Worm (Caenorhabditis elegans) whole organism, mixed stage, embryonic: ENCODE data around the gene K09E9.3.

Experiments used
- M03D4.4 ChIP-seq: sonication (generic microtip); optimal IDR thresholded peaks from 2 replicates; lab custom pipeline; 2017; ENCODE audit warnings: mild to moderate bottlenecking, missing genetic modification characterization, missing compliant biosample characterization
- bed-3 ChIP-seq: fragments of 200-800 bp; sonication (Bioruptor generic); optimal IDR thresholded peaks from 3 replicates; lab custom pipeline; 2018; ENCODE audit warnings: mild to moderate bottlenecking, missing genetic modification characterization, moderate library complexity, missing compliant biosample characterization
- blmp-1 ChIP-seq: fragments of 150-350 bp; optimal IDR thresholded peaks from 2 replicates; lab custom pipeline; 2014; ENCODE audit warnings: missing biosample characterization, missing genetic modification characterization
- ceh-39 ChIP-seq: fragments of 150-350 bp; optimal IDR thresholded peaks from 2 replicates; lab custom pipeline; 2014; ENCODE audit warnings: missing biosample characterization, missing genetic modification characterization
- ceh-43 ChIP-seq: fragments of 200-800 bp; sonication (Bioruptor generic); optimal IDR thresholded peaks from 2 replicates; lab custom pipeline; 2018; ENCODE audit warnings: mild to moderate bottlenecking, missing genetic modification characterization, moderate library complexity, missing compliant biosample characterization
- ceh-83 ChIP-seq: fragments of 200-800 bp; sonication (Bioruptor generic); optimal IDR thresholded peaks from 2 replicates; lab custom pipeline; 2018; ENCODE audit warnings: mild to moderate bottlenecking, missing genetic modification characterization, missing compliant biosample characterization
- ces-1 ChIP-seq: fragments of 150-350 bp; optimal IDR thresholded peaks from 2 replicates; lab custom pipeline; 2014; ENCODE audit warnings: missing biosample characterization, missing genetic modification reagents, missing genetic modification characterization
- cnd-1 ChIP-seq: fragments of 200-800 bp; sonication (Bioruptor generic); optimal IDR thresholded peaks from 2 replicates; lab custom pipeline; 2018; ENCODE audit warnings: mild to moderate bottlenecking, missing genetic modification characterization, missing compliant biosample characterization
- drap-1 ChIP-seq: fragments of 200-800 bp; sonication (Bioruptor generic); optimal IDR thresholded peaks from 3 replicates; lab custom pipeline; 2018; ENCODE audit warnings: mild to moderate bottlenecking, missing genetic modification characterization, missing compliant biosample characterization
- elt-1 ChIP-seq: sonication (generic microtip); optimal IDR thresholded peaks from 2 replicates; lab custom pipeline; 2017; ENCODE audit warnings: missing genetic modification characterization, mild to moderate bottlenecking, missing compliant biosample characterization, antibody characterized with exemption, moderate library complexity, borderline replicate concordance; ENCODE audit not compliant: insufficient read depth
- elt-3 ChIP-seq: fragments of 150-350 bp; optimal IDR thresholded peaks from 2 replicates; lab custom pipeline; 2014; ENCODE audit warnings: missing biosample characterization, missing genetic modification characterization
- flh-1 ChIP-seq: fragments of 200-800 bp; sonication (Bioruptor generic); optimal IDR thresholded peaks from 2 replicates; lab custom pipeline; 2018; ENCODE audit warnings: mild to moderate bottlenecking, missing genetic modification characterization, moderate library complexity, missing compliant biosample characterization
- ham-2 ChIP-seq: fragments of 200-800 bp; sonication (Bioruptor generic); optimal IDR thresholded peaks from 2 replicates; lab custom pipeline; 2018; ENCODE audit warnings: mild to moderate bottlenecking, missing genetic modification characterization, missing compliant biosample characterization
- hlh-1 ChIP-seq: fragments of 150-350 bp; optimal IDR thresholded peaks from 2 replicates; lab custom pipeline; 2014; ENCODE audit warnings: missing biosample characterization, missing genetic modification reagents, missing genetic modification characterization
- lin-13 ChIP-seq: fragments of 150-350 bp; optimal IDR thresholded peaks from 2 replicates; lab custom pipeline; 2014; ENCODE audit warnings: missing biosample characterization, missing genetic modification characterization
- lin-32 ChIP-seq: fragments of 200-800 bp; sonication (Bioruptor generic); optimal IDR thresholded peaks from 2 replicates; lab custom pipeline; 2018; ENCODE audit warnings: mild to moderate bottlenecking, missing genetic modification characterization, missing compliant biosample characterization
- lsy-2 ChIP-seq: fragments of 150-350 bp; optimal IDR thresholded peaks from 2 replicates; lab custom pipeline; 2014; ENCODE audit warnings: missing biosample characterization, missing genetic modification characterization
- mab-5 ChIP-seq: fragments of 150-350 bp; optimal IDR thresholded peaks from 2 replicates; lab custom pipeline; 2014; ENCODE audit warnings: missing biosample characterization, missing genetic modification characterization
- mep-1 ChIP-seq: fragments of 150-350 bp; optimal IDR thresholded peaks from 2 replicates; lab custom pipeline; 2017; ENCODE audit warnings: missing biosample characterization, missing genetic modification reagents, missing genetic modification characterization, inconsistent platforms
- mls-2 ChIP-seq: sonication (generic microtip); optimal IDR thresholded peaks from 2 replicates; lab custom pipeline; 2016; ENCODE audit warnings: mild to moderate bottlenecking, missing genetic modification characterization, moderate library complexity, missing compliant biosample characterization
- nhr-12 ChIP-seq: fragments of 150-350 bp; optimal IDR thresholded peaks from 2 replicates; lab custom pipeline; 2014; ENCODE audit warnings: missing biosample characterization, missing genetic modification characterization
- nhr-2 ChIP-seq: fragments of 150-350 bp; optimal IDR thresholded peaks from 2 replicates; lab custom pipeline; 2014; ENCODE audit warnings: missing biosample characterization, missing genetic modification characterization
- nhr-237 ChIP-seq: fragments of 150-350 bp; optimal IDR thresholded peaks from 2 replicates; lab custom pipeline; 2014; ENCODE audit warnings: missing biosample characterization, missing genetic modification characterization
- nhr-28 ChIP-seq: fragments of 150-350 bp; optimal IDR thresholded peaks from 2 replicates; lab custom pipeline; 2014; ENCODE audit warnings: missing biosample characterization, missing genetic modification characterization
- nhr-76 ChIP-seq: sonication (generic microtip); optimal IDR thresholded peaks from 2 replicates; lab custom pipeline; 2017; ENCODE audit warnings: missing biosample characterization, missing genetic modification characterization
- pha-4 ChIP-seq: fragments of 150-350 bp; optimal IDR thresholded peaks from 2 replicates; lab custom pipeline; 2018; ENCODE audit warnings: missing biosample characterization, missing genetic modification reagents, missing genetic modification characterization
- sem-2 ChIP-seq: fragments of 200-800 bp; sonication (Bioruptor generic); optimal IDR thresholded peaks from 2 replicates; lab custom pipeline; 2018; ENCODE audit warnings: mild to moderate bottlenecking, missing genetic modification characterization, missing compliant biosample characterization
- sptf-1 ChIP-seq: sonication (generic microtip); optimal IDR thresholded peaks from 2 replicates; lab custom pipeline; 2017; ENCODE audit warnings: mild to moderate bottlenecking, missing genetic modification characterization, moderate library complexity, missing compliant biosample characterization
- tbx-8 ChIP-seq: fragments of 200-800 bp; sonication (Bioruptor generic); optimal IDR thresholded peaks from 2 replicates; lab custom pipeline; 2018; ENCODE audit warnings: mild to moderate bottlenecking, missing genetic modification characterization, moderate library complexity, missing compliant biosample characterization
- unc-120 ChIP-seq: sonication (generic microtip); optimal IDR thresholded peaks from 2 replicates; lab custom pipeline; 2017; ENCODE audit warnings: missing genetic modification characterization, missing compliant biosample characterization; ENCODE audit not compliant: poor library complexity, severe bottlenecking
- unc-39 ChIP-seq: fragments of 150-350 bp; optimal IDR thresholded peaks from 2 replicates; lab custom pipeline; 2014; ENCODE audit warnings: missing biosample characterization, missing genetic modification characterization
- unc-62 ChIP-seq: fragments of 150-350 bp; optimal IDR thresholded peaks from 2 replicates; lab custom pipeline; 2014; ENCODE audit warnings: missing biosample characterization, missing genetic modification reagents, missing genetic modification characterization
- zip-8 ChIP-seq: fragments of 150-350 bp; optimal IDR thresholded peaks from 2 replicates; lab custom pipeline; 2014; ENCODE audit warnings: missing biosample characterization, missing genetic modification characterization
- ztf-11 ChIP-seq: fragments of 150-350 bp; optimal IDR thresholded peaks from 2 replicates; lab custom pipeline; 2014; ENCODE audit warnings: missing biosample characterization, missing genetic modification characterization

The K09E9.3 gene

ce11 chrX:15647276-15647675 lies 33.7 kb upstream of the K09E9.3 start, which contains the start of gene F59D12.5:
F59D12.5 (minus strand) TSS chrX:15647369.
- TF ChIP-seq ztf-11 (tag; lab: Kevin White, UChicago) = no peak
- TF ChIP-seq lsy-2 (tag; lab: Kevin White, UChicago) = no peak
- no peak for TF ChIP-seq ceh-83 (GFP tag; lab: Kevin White, UChicago)
- no peak for TF ChIP-seq nhr-76 (tag; lab: Kevin White, UChicago)
- TF ChIP-seq sptf-1 (tag; lab: Kevin White, UChicago) = no peak
- no peak for TF ChIP-seq sem-2 (GFP tag; lab: Kevin White, UChicago)
- no peak for TF ChIP-seq unc-62 (GFP tag; lab: Kevin White, UChicago)
- no peak for TF ChIP-seq unc-120 (tag; lab: Kevin White, UChicago)
- no peak for TF ChIP-seq nhr-237 (tag; lab: Kevin White, UChicago)
- TF ChIP-seq ceh-39 (tag; lab: Kevin White, UChicago) = no peak
- TF ChIP-seq elt-3 = no peak
- no peak for TF ChIP-seq lin-32
- no peak for TF ChIP-seq nhr-2 (tag; lab: Kevin White, UChicago)
- TF ChIP-seq lin-13 (tag; lab: Kevin White, UChicago) = no peak
- no peak for TF ChIP-seq tbx-8 (GFP tag; lab: Kevin White, UChicago)
- no peak for TF ChIP-seq ceh-43 (GFP tag; lab: Kevin White, UChicago)
- no peak for TF ChIP-seq ces-1 (GFP tag; lab: Kevin White, UChicago)
- TF ChIP-seq ham-2 (GFP tag; lab: Kevin White, UChicago) = no peak
- TF ChIP-seq flh-1 (GFP tag; lab: Kevin White, UChicago) = no peak
- TF ChIP-seq elt-1 (tag; lab: Kevin White, UChicago) = no peak

- TF ChIP-seq pha-4 (tag; lab: Kevin White, UChicago) = no peak
- TF ChIP-seq nhr-76 (tag; lab: Kevin White, UChicago) = no peak
- TF ChIP-seq ceh-39 (tag; lab: Kevin White, UChicago) = no peak
- TF ChIP-seq nhr-12 (tag; lab: Kevin White, UChicago) = no peak
- no peak for TF ChIP-seq unc-120 (tag; lab: Kevin White, UChicago)
- TF ChIP-seq zip-8 (tag; lab: Kevin White, UChicago) = no peak
Observed at ce11 chrX:15642638-15643037, 29.0 kb upstream of the K09E9.3 start, which contains the start of gene H08J19.1. H08J19.1 (plus strand) TSS chrX:15642938.

- TF ChIP-seq mep-1 (tag; lab: Kevin White, UChicago) (no peak), nhr-12 (tag; lab: Kevin White, UChicago) (no peak), nhr-76 (tag; lab: Kevin White, UChicago) (no peak), bed-3 (GFP tag; lab: Kevin White, UChicago) (no peak), ceh-43 (GFP tag; lab: Kevin White, UChicago) (no peak), zip-8 (tag; lab: Kevin White, UChicago) (no peak), hlh-1 (tag; lab: Kevin White, UChicago) (no peak), drap-1 (GFP tag; lab: Kevin White, UChicago) (no peak), mls-2 (no peak), unc-39 (tag; lab: Kevin White, UChicago) (no peak), nhr-237 (tag; lab: Kevin White, UChicago) (no peak), lsy-2 (tag; lab: Kevin White, UChicago) (no peak), elt-3 (no peak), ham-2 (GFP tag; lab: Kevin White, UChicago) (no peak), M03D4.4 (tag; lab: Kevin White, UChicago) (no peak), ztf-11 (tag; lab: Kevin White, UChicago) (no peak)
Observed at ce11 chrX:15641380-15641779, 27.8 kb upstream of the K09E9.3 start.

ce11 chrX:15640603-15641002 lies 27.0 kb upstream of the K09E9.3 start, which contains the start of gene K09E9.7:
K09E9.7 (plus strand) TSS chrX:15640903.
- TF ChIP-seq nhr-28 (tag; lab: Kevin White, UChicago) (no peak), zip-8 (tag; lab: Kevin White, UChicago) (no peak), nhr-237 (tag; lab: Kevin White, UChicago) (no peak), ztf-11 (tag; lab: Kevin White, UChicago) (no peak), ham-2 (GFP tag; lab: Kevin White, UChicago) (no peak), elt-1 (tag; lab: Kevin White, UChicago) (no peak), nhr-12 (tag; lab: Kevin White, UChicago) (no peak), bed-3 (GFP tag; lab: Kevin White, UChicago) (no peak), blmp-1 (tag; lab: Kevin White, UChicago) (no peak), M03D4.4 (tag; lab: Kevin White, UChicago) (no peak), nhr-76 (tag; lab: Kevin White, UChicago) (no peak), elt-3 (no peak), flh-1 (GFP tag; lab: Kevin White, UChicago) (no peak), cnd-1 (tag; lab: Kevin White, UChicago) (no peak), lsy-2 (tag; lab: Kevin White, UChicago) (no peak), lin-32 (no peak), mab-5 (tag; lab: Kevin White, UChicago) (no peak), ceh-39 (tag; lab: Kevin White, UChicago) (no peak), ceh-43 (GFP tag; lab: Kevin White, UChicago) (no peak)
